Worm (Caenorhabditis elegans): ENCODE measurements around the gene ocam-1.

ce11 chrV:14128858-14129257 lies 38.7 kb downstream of the ocam-1 start:
- TF ChIP-seq hpl-2 (GFP tag; optimal IDR thresholded peaks at IDR 0.05) (no peak), nhr-77 (tag; optimal IDR thresholded peaks at IDR 0.05) (no peak), nhr-47 (tag; optimal IDR thresholded peaks at IDR 0.05) (no peak), lin-13 (GFP tag; optimal IDR thresholded peaks at IDR 0.05) (no peak), mep-1 (tag; optimal IDR thresholded peaks at IDR 0.05) (no peak), xbp-1 (tag; optimal IDR thresholded peaks at IDR 0.05) (no peak), nhr-11 (tag; optimal IDR thresholded peaks at IDR 0.05) (no peak), egl-27 (tag; optimal IDR thresholded peaks at IDR 0.05) (no peak), mab-9 (GFP tag; IDR thresholded peaks at IDR 0.05) (no peak), fos-1 (tag; optimal IDR thresholded peaks at IDR 0.05) (no peak), ztf-11 (tag; optimal IDR thresholded peaks at IDR 0.05) (no peak), unc-130 (tag; optimal IDR thresholded peaks at IDR 0.05) (no peak), tbx-2 (tag; optimal IDR thresholded peaks at IDR 0.05) (no peak), elt-3 (tag; optimal IDR thresholded peaks at IDR 0.05) (no peak)
